Fruit fly (Drosophila melanogaster) whole organism, embryonic: ENCODE measurements around the gene CG43093.
A peak's percentile ranks its signal among the peaks of the same experiment; 100 is the strongest.

ENCODE experiments used
- B-H2 ChIP-seq: fragments of 200-800 bp; sonication (Bioruptor generic); optimal IDR thresholded peaks from 2 replicates; lab custom pipeline; 2018; ENCODE audit warnings: missing biosample characterization, mild to moderate bottlenecking, missing genetic modification characterization
- Bgb ChIP-seq: fragments of 200-800 bp; sonication (Bioruptor generic); IDR thresholded peaks from 2 replicates; pipeline ENCODE4 v1.3.6; 2022; ENCODE audit warnings: missing biosample characterization, missing genetic modification characterization; ENCODE audit not compliant: partially characterized antibody
- Bteb2 ChIP-seq: fragments of 200-800 bp; sonication (Bioruptor generic); optimal IDR thresholded peaks from 2 replicates; lab custom pipeline; 2016; ENCODE audit warnings: missing biosample characterization, missing genetic modification characterization
- CG10959 ChIP-seq: fragments of 200-800 bp; sonication (Bioruptor generic); IDR thresholded peaks from 2 replicates; pipeline ENCODE4 v1.3.6; 2022; ENCODE audit warnings: missing biosample characterization, missing genetic modification characterization
- CG11093 ChIP-seq: fragments of 200-800 bp; sonication (Bioruptor generic); IDR thresholded peaks from 3 replicates; pipeline ENCODE4 v1.3.6; 2022; ENCODE audit warnings: missing biosample characterization, missing genetic modification characterization
- CG12391 ChIP-seq: fragments of 200-800 bp; sonication (Bioruptor generic); optimal IDR thresholded peaks from 3 replicates; lab custom pipeline; 2018; ENCODE audit warnings: missing biosample characterization, mild to moderate bottlenecking, missing genetic modification characterization, moderate library complexity
- CG12744 ChIP-seq: fragments of 200-800 bp; sonication (Bioruptor generic); optimal IDR thresholded peaks from 2 replicates; lab custom pipeline; 2016; ENCODE audit warnings: missing biosample characterization, missing genetic modification characterization
- CG14667 ChIP-seq: fragments of 200-800 bp; sonication (Bioruptor generic); IDR thresholded peaks from 2 replicates; pipeline ENCODE4 v1.3.6; 2022; ENCODE audit warnings: missing biosample characterization, missing genetic modification characterization
- CG1647 ChIP-seq: fragments of 200-800 bp; sonication (Bioruptor generic); optimal IDR thresholded peaks from 3 replicates; lab custom pipeline; 2016; ENCODE audit warnings: missing biosample characterization, missing genetic modification characterization
- CG17829 ChIP-seq: fragments of 200-800 bp; optimal IDR thresholded peaks from 2 replicates; lab custom pipeline; 2019; ENCODE audit warnings: missing biosample characterization, mild to moderate bottlenecking, missing genetic modification characterization, moderate library complexity
- CG2116 ChIP-seq: fragments of 200-800 bp; sonication (Bioruptor generic); optimal IDR thresholded peaks from 3 replicates; lab custom pipeline; 2018; ENCODE audit warnings: missing biosample characterization, mild to moderate bottlenecking, missing genetic modification characterization
- CG2889 ChIP-seq: fragments of 200-800 bp; sonication (Bioruptor generic); IDR thresholded peaks from 3 replicates; pipeline ENCODE4 v1.3.6; 2022; ENCODE audit warnings: missing biosample characterization, missing genetic modification characterization
- CG30020 ChIP-seq: fragments of 200-800 bp; optimal IDR thresholded peaks from 2 replicates; lab custom pipeline; 2019; ENCODE audit warnings: missing biosample characterization, mild to moderate bottlenecking, missing genetic modification characterization, moderate library complexity
- CG31224 ChIP-seq: fragments of 200-800 bp; sonication (Bioruptor generic); IDR thresholded peaks from 2 replicates; pipeline ENCODE4 v1.3.6; 2022; ENCODE audit warnings: missing biosample characterization, missing genetic modification characterization
- CG31365 ChIP-seq: fragments of 200-800 bp; sonication (Bioruptor generic); optimal IDR thresholded peaks from 2 replicates; lab custom pipeline; 2018; ENCODE audit warnings: missing biosample characterization, mild to moderate bottlenecking, missing genetic modification characterization
- CG43689 ChIP-seq: fragments of 200-800 bp; sonication (Bioruptor generic); IDR thresholded peaks from 2 replicates; pipeline ENCODE4 v1.3.6; 2022; ENCODE audit warnings: missing biosample characterization, missing genetic modification characterization
- CG6175 ChIP-seq: fragments of 200-800 bp; sonication (Bioruptor generic); IDR thresholded peaks from 3 replicates; pipeline ENCODE4 v1.3.6; 2022; ENCODE audit warnings: missing biosample characterization, missing genetic modification characterization
- CG8089 ChIP-seq: fragments of 200-800 bp; sonication (Bioruptor generic); optimal IDR thresholded peaks from 3 replicates; lab custom pipeline; 2016; ENCODE audit warnings: missing biosample characterization, missing genetic modification characterization
- CG8359 ChIP-seq: fragments of 200-800 bp; sonication (Bioruptor generic); optimal IDR thresholded peaks from 2 replicates; lab custom pipeline; 2017; ENCODE audit warnings: missing biosample characterization, mild to moderate bottlenecking, missing genetic modification characterization, borderline replicate concordance
- CG8765 ChIP-seq: fragments of 200-800 bp; sonication (Bioruptor generic); IDR thresholded peaks from 2 replicates; pipeline ENCODE4 v1.3.6; 2022; ENCODE audit warnings: missing biosample characterization, missing genetic modification characterization
- CG9876 ChIP-seq: fragments of 200-800 bp; sonication (Bioruptor generic); optimal IDR thresholded peaks from 2 replicates; lab custom pipeline; 2016; ENCODE audit warnings: missing biosample characterization, missing genetic modification characterization
- Eip74EF ChIP-seq, 2 experiments: fragments of 200-800 bp in 1 of 2; fragments of >200 bp in 1 of 2; sonication (Bioruptor generic) in 1 of 2; optimal IDR thresholded peaks; 2 replicates each; lab custom pipeline; 2017 to 2019; ENCODE audit warnings: missing biosample characterization in 2 of 2, missing genetic modification characterization in 2 of 2, mild to moderate bottlenecking in 1 of 2, moderate library complexity in 1 of 2
- Fer3 ChIP-seq: fragments of 200-800 bp; sonication (Bioruptor generic); optimal IDR thresholded peaks from 2 replicates; lab custom pipeline; 2018; ENCODE audit warnings: missing biosample characterization, mild to moderate bottlenecking, missing genetic modification characterization, moderate library complexity
- Mrtf ChIP-seq: fragments of 200-800 bp; sonication (Bioruptor generic); IDR thresholded peaks from 3 replicates; pipeline ENCODE4 v1.3.6; 2022; ENCODE audit warnings: missing biosample characterization, missing genetic modification characterization
- NC2β ChIP-seq: fragments of 200-800 bp; sonication (Bioruptor generic); optimal IDR thresholded peaks from 2 replicates; lab custom pipeline; 2016; ENCODE audit warnings: missing biosample characterization, missing genetic modification characterization
- Ravus ChIP-seq: fragments of 200-800 bp; sonication (Bioruptor generic); IDR thresholded peaks from 2 replicates; pipeline ENCODE4 v1.3.6; 2022; ENCODE audit warnings: missing biosample characterization, missing genetic modification characterization
- Sry-β ChIP-seq: fragments of 200-800 bp; sonication (Bioruptor generic); optimal IDR thresholded peaks from 2 replicates; lab custom pipeline; 2018; ENCODE audit warnings: missing biosample characterization, mild to moderate bottlenecking, missing genetic modification characterization, moderate library complexity
- Ssrp ChIP-seq: fragments of 200-800 bp; sonication (Bioruptor generic); optimal IDR thresholded peaks from 2 replicates; lab custom pipeline; 2018; ENCODE audit warnings: missing biosample characterization, mild to moderate bottlenecking, missing genetic modification characterization, moderate library complexity
- ac ChIP-seq: fragments of 200-800 bp; sonication (Bioruptor generic); optimal IDR thresholded peaks from 3 replicates; lab custom pipeline; 2017; ENCODE audit warnings: missing biosample characterization, mild to moderate bottlenecking, missing genetic modification characterization
- cato ChIP-seq: fragments of 200-800 bp; sonication (Bioruptor generic); optimal IDR thresholded peaks from 2 replicates; lab custom pipeline; 2016; ENCODE audit warnings: missing biosample characterization, missing genetic modification characterization, borderline replicate concordance
- chinmo ChIP-seq: fragments of 200-800 bp; sonication (Bioruptor generic); IDR thresholded peaks from 4 replicates; pipeline ENCODE4 v1.3.6; 2022; ENCODE audit warnings: missing biosample characterization, missing genetic modification characterization; ENCODE audit not compliant: partially characterized antibody
- chn ChIP-seq: fragments of 200-800 bp; sonication (Bioruptor generic); optimal IDR thresholded peaks from 2 replicates; lab custom pipeline; 2016; ENCODE audit warnings: missing biosample characterization, missing genetic modification characterization
- crol ChIP-seq: fragments of 200-800 bp; sonication (Bioruptor generic); IDR thresholded peaks from 2 replicates; pipeline ENCODE4 v1.3.6; 2022; ENCODE audit warnings: missing biosample characterization, missing genetic modification characterization
- danr ChIP-seq: fragments of 200-800 bp; sonication (Bioruptor generic); IDR thresholded peaks from 2 replicates; pipeline ENCODE4 v1.3.6; 2022; ENCODE audit warnings: missing biosample characterization, missing genetic modification characterization
- dimm ChIP-seq: fragments of 200-800 bp; sonication (Bioruptor generic); IDR thresholded peaks from 2 replicates; pipeline ENCODE4 v1.3.6; 2022; ENCODE audit warnings: missing biosample characterization, missing genetic modification characterization
- exex ChIP-seq: fragments of 200-800 bp; sonication (Bioruptor generic); optimal IDR thresholded peaks from 4 replicates; lab custom pipeline; 2018; ENCODE audit warnings: missing biosample characterization, mild to moderate bottlenecking, missing genetic modification characterization, moderate library complexity
- fd96Cb ChIP-seq: fragments of 200-800 bp; sonication (Bioruptor generic); optimal IDR thresholded peaks from 2 replicates; lab custom pipeline; 2018; ENCODE audit warnings: missing biosample characterization, mild to moderate bottlenecking, missing genetic modification characterization, moderate library complexity
- fu2 ChIP-seq: fragments of 200-800 bp; sonication (Bioruptor generic); optimal IDR thresholded peaks from 2 replicates; lab custom pipeline; 2016; ENCODE audit warnings: missing biosample characterization, missing genetic modification characterization
- gcm2 ChIP-seq: fragments of 200-800 bp; sonication (Bioruptor generic); optimal IDR thresholded peaks from 2 replicates; lab custom pipeline; 2016; ENCODE audit warnings: missing biosample characterization, missing genetic modification characterization
- gsb ChIP-seq: fragments of 200-800 bp; sonication (Bioruptor generic); IDR thresholded peaks from 2 replicates; pipeline ENCODE4 v1.3.6; 2022; ENCODE audit warnings: missing biosample characterization, missing genetic modification characterization
- ham ChIP-seq: fragments of 200-800 bp; sonication (Bioruptor generic); IDR thresholded peaks from 2 replicates; pipeline ENCODE4 v1.3.6; 2022; ENCODE audit warnings: missing biosample characterization, missing genetic modification characterization
- hbn ChIP-seq: fragments of 200-800 bp; sonication (Bioruptor generic); IDR thresholded peaks from 2 replicates; pipeline ENCODE4 v1.3.6; 2022; ENCODE audit warnings: missing biosample characterization, missing genetic modification characterization; ENCODE audit not compliant: partially characterized antibody
- jigr1 ChIP-seq: fragments of 200-800 bp; sonication (Bioruptor generic); IDR thresholded peaks from 3 replicates; pipeline ENCODE4 v1.3.6; 2022; ENCODE audit warnings: missing biosample characterization, missing genetic modification characterization
- ken ChIP-seq: fragments of 200-800 bp; sonication (Bioruptor generic); IDR thresholded peaks from 3 replicates; pipeline ENCODE4 v1.3.6; 2022; ENCODE audit warnings: missing biosample characterization, missing genetic modification characterization
- lab ChIP-seq: fragments of 200-800 bp; sonication (Bioruptor generic); optimal IDR thresholded peaks from 3 replicates; lab custom pipeline; 2017; ENCODE audit warnings: missing biosample characterization, missing genetic modification characterization, mild to moderate bottlenecking, moderate library complexity, missing genetic modification reagents
- lov ChIP-seq, 2 experiments: fragments of 200-800 bp in 1 of 2; fragments of >200 bp in 1 of 2; sonication (Bioruptor generic) in 1 of 2; IDR thresholded peaks in 1 of 2; optimal IDR thresholded peaks in 1 of 2; 2 replicates in 1 of 2; 3 replicates in 1 of 2; pipeline versions ENCODE4 v1.3.6 to Lab custom; 2017 to 2022; ENCODE audit warnings: missing biosample characterization in 1 of 2, missing genetic modification characterization in 1 of 2
- p53 ChIP-seq: fragments of 200-800 bp; sonication (Bioruptor generic); optimal IDR thresholded peaks from 2 replicates; lab custom pipeline; 2016; ENCODE audit warnings: missing biosample characterization, missing genetic modification characterization
- sens-2 ChIP-seq: fragments of 200-800 bp; sonication (Bioruptor generic); IDR thresholded peaks from 2 replicates; pipeline ENCODE4 v1.3.6; 2022; ENCODE audit warnings: missing biosample characterization, missing genetic modification characterization
- sim ChIP-seq: fragments of 200-800 bp; sonication (Bioruptor generic); IDR thresholded peaks from 2 replicates; pipeline ENCODE4 v1.3.6; 2022; ENCODE audit warnings: missing biosample characterization, missing genetic modification characterization
- trem ChIP-seq: fragments of 200-800 bp; optimal IDR thresholded peaks from 3 replicates; lab custom pipeline; 2019; ENCODE audit warnings: missing biosample characterization, mild to moderate bottlenecking, missing genetic modification characterization, moderate library complexity
- ttk ChIP-seq: fragments of 200-800 bp; sonication (Bioruptor generic); IDR thresholded peaks from 2 replicates; pipeline ENCODE4 v2.1.2; 2022; ENCODE audit warnings: missing biosample characterization, missing genetic modification characterization
- wdn ChIP-seq: fragments of 200-800 bp; sonication (Bioruptor generic); IDR thresholded peaks from 2 replicates; pipeline ENCODE4 v1.3.6; 2022; ENCODE audit warnings: missing biosample characterization, missing genetic modification characterization

The CG43093 gene

DNA sequence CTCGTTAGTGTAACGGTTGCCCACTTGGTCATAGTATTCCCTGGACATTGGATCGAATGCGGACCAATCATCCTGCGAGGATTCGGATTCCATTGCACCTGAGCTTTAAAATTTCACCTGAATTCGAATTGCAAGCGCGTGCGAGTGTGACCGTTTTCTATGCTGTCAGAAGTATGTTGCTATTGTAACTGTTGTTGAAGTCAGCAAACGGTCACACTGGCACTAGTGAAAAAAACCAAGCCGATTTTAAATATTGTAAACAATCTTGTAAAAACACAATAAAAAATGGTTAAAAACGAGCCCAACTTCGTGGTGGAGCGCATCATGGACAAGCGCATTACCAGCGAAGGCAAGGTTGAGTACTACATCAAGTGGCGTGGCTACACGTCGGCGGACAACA, 24.7 kb downstream of the CG43093 start, which contains the start of the genes vret and HP1c (continued):
- TF ChIP-seq CG2889 (GFP tag; lab: Robert Waterston, UW), result no peak
- TF ChIP-seq Ravus, result no peak
- no peak for TF ChIP-seq CG12391 (tag; lab: Kevin White, UChicago)
- TF ChIP-seq sens-2 (GFP tag; lab: Robert Waterston, UW), result no peak
- no peak for TF ChIP-seq fu2 (GFP tag; lab: Kevin White, UChicago)
- TF ChIP-seq Sry-β (GFP tag; lab: Kevin White, UChicago), result no peak
- no peak for TF ChIP-seq Mrtf (GFP tag; lab: Robert Waterston, UW)
- no peak for TF ChIP-seq Ssrp (tag; lab: Kevin White, UChicago)
- no peak for TF ChIP-seq Fer3 (tag; lab: Kevin White, UChicago)
- TF ChIP-seq CG30020 (tag; lab: Kevin White, UChicago), result peak; percentile 17
- TF ChIP-seq CG2116, result peak; percentile 43
- no peak for TF ChIP-seq p53 (GFP tag; lab: Kevin White, UChicago)
- no peak for TF ChIP-seq fd96Cb (tag; lab: Kevin White, UChicago)
- no peak for TF ChIP-seq CG12744 (GFP tag; lab: Kevin White, UChicago)
- TF ChIP-seq crol (GFP tag; lab: Robert Waterston, UW), result no peak
- no peak for TF ChIP-seq CG31224
- no peak for TF ChIP-seq wdn (GFP tag; lab: Robert Waterston, UW)
- TF ChIP-seq B-H2, result no peak
- TF ChIP-seq hbn (GFP tag; lab: Robert Waterston, UW), result no peak
- TF ChIP-seq sim, result no peak
- no peak for TF ChIP-seq NC2β (GFP tag; lab: Kevin White, UChicago)
- TF ChIP-seq CG6175 (GFP tag; lab: Robert Waterston, UW), result no peak
- no peak for TF ChIP-seq chinmo
- TF ChIP-seq ttk, result no peak
- TF ChIP-seq Eip74EF (GFP tag; optimal IDR thresholded peaks at IDR 0.05; lab: Kevin White, UChicago), result no peak
- 0 out of 2 replicates have a peak, but pooled peaks have one; percentile 10 for TF ChIP-seq Bgb
- no peak for TF ChIP-seq CG14667 (GFP tag; lab: Robert Waterston, UW)
- no peak for TF ChIP-seq lov (optimal IDR thresholded peaks at IDR 0.05; lab: Kevin White, UChicago)
- TF ChIP-seq lov (GFP tag; IDR thresholded peaks at IDR 0.05; lab: Robert Waterston, UW), result no peak
- TF ChIP-seq danr (GFP tag; lab: Robert Waterston, UW), result no peak
- no peak for TF ChIP-seq CG8359
- TF ChIP-seq exex (tag; lab: Kevin White, UChicago), result no peak
- no peak for TF ChIP-seq CG8089 (GFP tag; lab: Kevin White, UChicago)
- no peak for TF ChIP-seq chn
- TF ChIP-seq CG11093 (GFP tag; lab: Robert Waterston, UW), result no peak
- no peak for TF ChIP-seq lab (GFP tag; lab: Kevin White, UChicago)
- TF ChIP-seq ac (GFP tag; lab: Kevin White, UChicago), result no peak
- TF ChIP-seq CG8765 (GFP tag; lab: Robert Waterston, UW), result no peak
- TF ChIP-seq ham (GFP tag; lab: Robert Waterston, UW), result no peak
- no peak for TF ChIP-seq CG10959 (GFP tag; lab: Robert Waterston, UW)
- TF ChIP-seq CG9876 (GFP tag; lab: Kevin White, UChicago), result no peak
- no peak for TF ChIP-seq dimm (GFP tag; lab: Robert Waterston, UW)
- TF ChIP-seq gsb, result no peak
- no peak for TF ChIP-seq cato (GFP tag; lab: Kevin White, UChicago)
- no peak for TF ChIP-seq CG1647 (GFP tag; lab: Kevin White, UChicago)
- TF ChIP-seq gcm2 (GFP tag; lab: Kevin White, UChicago), result no peak
- TF ChIP-seq jigr1 (GFP tag; lab: Robert Waterston, UW), result no peak
- no peak for TF ChIP-seq CG31365 (tag; lab: Kevin White, UChicago)
- TF ChIP-seq CG43689 (GFP tag; lab: Robert Waterston, UW), result no peak
- no peak for TF ChIP-seq Bteb2 (GFP tag; lab: Kevin White, UChicago)
- TF ChIP-seq ken (GFP tag; lab: Robert Waterston, UW), result no peak
- TF ChIP-seq CG17829 (tag; lab: Kevin White, UChicago), result no peak
- peak; percentile 53 for TF ChIP-seq trem
